Fruit fly (Drosophila melanogaster) whole organism, embryonic: Measurements from ENCODE around the gene Mob3.

Experiments used
- Blimp-1 ChIP-seq: fragments of 200-800 bp; sonication (Bioruptor generic); optimal IDR thresholded peaks from 3 replicates; lab custom pipeline; 2018; ENCODE audit warnings: missing biosample characterization, missing genetic modification characterization, mild to moderate bottlenecking, moderate library complexity, missing genetic modification reagents
- CG10462 ChIP-seq: fragments of 200-800 bp; sonication (Bioruptor generic); optimal IDR thresholded peaks from 2 replicates; lab custom pipeline; 2016; ENCODE audit warnings: missing biosample characterization, missing genetic modification characterization
- CG11247 ChIP-seq: fragments of 200-800 bp; sonication (Bioruptor generic); IDR thresholded peaks from 2 replicates; pipeline ENCODE4 v1.3.6; 2022; ENCODE audit warnings: missing biosample characterization, missing genetic modification characterization
- CG12155 ChIP-seq: fragments of 200-800 bp; sonication (Bioruptor generic); optimal IDR thresholded peaks from 3 replicates; lab custom pipeline; 2016; ENCODE audit warnings: missing biosample characterization, missing genetic modification characterization
- CG13424 ChIP-seq: fragments of 200-800 bp; sonication (Bioruptor generic); optimal IDR thresholded peaks from 2 replicates; lab custom pipeline; 2019; ENCODE audit warnings: missing biosample characterization, mild to moderate bottlenecking, missing genetic modification characterization, moderate library complexity
- CG15479 ChIP-seq: fragments of 200-800 bp; sonication (Bioruptor generic); optimal IDR thresholded peaks from 3 replicates; lab custom pipeline; 2019; ENCODE audit warnings: missing biosample characterization, mild to moderate bottlenecking, missing genetic modification characterization, moderate library complexity
- CG1602 ChIP-seq: fragments of 200-800 bp; sonication (Bioruptor generic); optimal IDR thresholded peaks from 3 replicates; lab custom pipeline; 2016; ENCODE audit warnings: missing biosample characterization, missing genetic modification characterization
- CG17568 ChIP-seq: fragments of 200-800 bp; sonication (Bioruptor generic); optimal IDR thresholded peaks from 2 replicates; lab custom pipeline; 2018; ENCODE audit warnings: missing biosample characterization, mild to moderate bottlenecking, missing genetic modification characterization, moderate library complexity
- CG17829 ChIP-seq: fragments of 200-800 bp; optimal IDR thresholded peaks from 2 replicates; lab custom pipeline; 2019; ENCODE audit warnings: missing biosample characterization, mild to moderate bottlenecking, missing genetic modification characterization, moderate library complexity
- CG2129 ChIP-seq: fragments of 200-800 bp; sonication (Bioruptor generic); IDR thresholded peaks from 2 replicates; pipeline ENCODE4 v1.3.6; 2022; ENCODE audit warnings: missing biosample characterization, missing genetic modification characterization; ENCODE audit not compliant: partially characterized antibody
- CG2199 ChIP-seq: fragments of 200-800 bp; sonication (Bioruptor generic); IDR thresholded peaks from 3 replicates; pipeline ENCODE4 v1.3.6; 2022; ENCODE audit warnings: missing biosample characterization, missing genetic modification characterization
- CG2202 ChIP-seq: fragments of 200-800 bp; sonication (Bioruptor generic); optimal IDR thresholded peaks from 2 replicates; lab custom pipeline; 2018; ENCODE audit warnings: missing biosample characterization, mild to moderate bottlenecking, missing genetic modification characterization
- CG2678 ChIP-seq: fragments of 200-800 bp; sonication (Bioruptor generic); optimal IDR thresholded peaks from 3 replicates; lab custom pipeline; 2019; ENCODE audit warnings: missing biosample characterization, mild to moderate bottlenecking, missing genetic modification characterization, moderate library complexity
- CG32532 ChIP-seq: fragments of 200-800 bp; sonication (Bioruptor generic); IDR thresholded peaks from 2 replicates; pipeline ENCODE4 v1.3.6; 2022; ENCODE audit warnings: missing biosample characterization, missing genetic modification characterization
- CG34224 ChIP-seq: fragments of 200-800 bp; sonication (Bioruptor generic); IDR thresholded peaks from 3 replicates; pipeline ENCODE4 v1.3.6; 2022; ENCODE audit warnings: missing biosample characterization, missing genetic modification characterization; ENCODE audit not compliant: partially characterized antibody
- CG4707 ChIP-seq: fragments of 200-800 bp; sonication (Bioruptor generic); optimal IDR thresholded peaks from 2 replicates; lab custom pipeline; 2018; ENCODE audit warnings: missing biosample characterization, mild to moderate bottlenecking, missing genetic modification characterization, moderate library complexity
- CG8089 ChIP-seq: fragments of 200-800 bp; sonication (Bioruptor generic); optimal IDR thresholded peaks from 3 replicates; lab custom pipeline; 2016; ENCODE audit warnings: missing biosample characterization, missing genetic modification characterization
- Dll ChIP-seq: fragments of 200-800 bp; sonication (Bioruptor generic); IDR thresholded peaks from 4 replicates; pipeline ENCODE4 v1.3.6; 2022; ENCODE audit warnings: missing biosample characterization, missing genetic modification characterization; ENCODE audit not compliant: partially characterized antibody
- Drgx ChIP-seq: fragments of 200-800 bp; sonication (Bioruptor generic); IDR thresholded peaks from 2 replicates; pipeline ENCODE4 v1.3.6; 2022; ENCODE audit warnings: missing biosample characterization, missing genetic modification characterization
- E2f2 ChIP-seq: fragments of 200-800 bp; sonication (Bioruptor generic); IDR thresholded peaks from 2 replicates; pipeline ENCODE4 v1.3.6; 2022; ENCODE audit warnings: missing biosample characterization, missing genetic modification characterization
- Ets65A ChIP-seq: fragments of 200-800 bp; sonication (Bioruptor generic); peaks from one replicate; lab custom pipeline; 2016; ENCODE audit warnings: missing biosample characterization, missing genetic modification characterization
- Ets97D ChIP-seq: fragments of 200-800 bp; sonication (Bioruptor generic); optimal IDR thresholded peaks from 3 replicates; lab custom pipeline; 2016; ENCODE audit warnings: missing biosample characterization, missing genetic modification characterization
- Gsc ChIP-seq: fragments of 200-800 bp; sonication (Bioruptor generic); IDR thresholded peaks from 2 replicates; pipeline ENCODE4 v1.3.6; 2022; ENCODE audit warnings: missing biosample characterization, missing genetic modification characterization
- Hr78 ChIP-seq, 2 experiments: fragments of 200-800 bp in 1 of 2; fragments of >200 bp in 1 of 2; sonication (Bioruptor generic) in 1 of 2; optimal IDR thresholded peaks; 2 replicates each; lab custom pipeline; 2017 to 2019; ENCODE audit warnings: missing biosample characterization in 2 of 2, missing genetic modification characterization in 2 of 2, mild to moderate bottlenecking in 1 of 2, moderate library complexity in 1 of 2
- Neu2 ChIP-seq: fragments of 200-800 bp; sonication (Bioruptor generic); optimal IDR thresholded peaks from 3 replicates; lab custom pipeline; 2016; ENCODE audit warnings: missing biosample characterization, missing genetic modification characterization, borderline replicate concordance
- Oli ChIP-seq: fragments of 200-800 bp; sonication (Bioruptor generic); optimal IDR thresholded peaks from 2 replicates; lab custom pipeline; 2018; ENCODE audit warnings: missing biosample characterization, mild to moderate bottlenecking, missing genetic modification characterization, moderate library complexity
- Sry-β ChIP-seq: fragments of 200-800 bp; sonication (Bioruptor generic); optimal IDR thresholded peaks from 2 replicates; lab custom pipeline; 2018; ENCODE audit warnings: missing biosample characterization, mild to moderate bottlenecking, missing genetic modification characterization, moderate library complexity
- YL-1 ChIP-seq: fragments of 200-800 bp; sonication (Bioruptor generic); optimal IDR thresholded peaks from 3 replicates; lab custom pipeline; 2017; ENCODE audit warnings: missing biosample characterization, mild to moderate bottlenecking, missing genetic modification characterization
- al ChIP-seq: fragments of 200-800 bp; sonication (Bioruptor generic); IDR thresholded peaks from 2 replicates; pipeline ENCODE4 v1.3.6; 2022; ENCODE audit warnings: missing biosample characterization, missing genetic modification characterization
- bigmax ChIP-seq: fragments of 200-800 bp; sonication (Bioruptor generic); optimal IDR thresholded peaks from 2 replicates; lab custom pipeline; 2018; ENCODE audit warnings: missing biosample characterization, mild to moderate bottlenecking, missing genetic modification characterization
- cad ChIP-seq: fragments of >200 bp; optimal IDR thresholded peaks from 2 replicates; lab custom pipeline; 2017; ENCODE audit warnings: missing biosample characterization, missing genetic modification characterization
- chn ChIP-seq: fragments of 200-800 bp; sonication (Bioruptor generic); optimal IDR thresholded peaks from 2 replicates; lab custom pipeline; 2016; ENCODE audit warnings: missing biosample characterization, missing genetic modification characterization
- dysf ChIP-seq: fragments of 200-800 bp; sonication (Bioruptor generic); IDR thresholded peaks from 3 replicates; pipeline ENCODE4 v1.3.6; 2022; ENCODE audit warnings: missing biosample characterization, missing genetic modification characterization
- ewg ChIP-seq: fragments of 200-800 bp; sonication (Bioruptor generic); optimal IDR thresholded peaks from 3 replicates; lab custom pipeline; 2017; ENCODE audit warnings: mild to moderate bottlenecking, missing biosample characterization, missing genetic modification reagents, missing genetic modification characterization
- fd64A ChIP-seq: fragments of 200-800 bp; sonication (Bioruptor generic); optimal IDR thresholded peaks from 3 replicates; lab custom pipeline; 2018; ENCODE audit warnings: missing biosample characterization, mild to moderate bottlenecking, missing genetic modification characterization
- h ChIP-seq: fragments of >200 bp; optimal IDR thresholded peaks from 2 replicates; lab custom pipeline; 2017
- lola ChIP-seq, 3 experiments: fragments of >200 bp in 2 of 3; fragments of 200-800 bp in 1 of 3; sonication (Bioruptor generic) in 1 of 3; optimal IDR thresholded peaks; 2 replicates each; lab custom pipeline; 2017 to 2019; ENCODE audit warnings: missing biosample characterization in 3 of 3, missing genetic modification characterization in 3 of 3, mild to moderate bottlenecking in 1 of 3, moderate library complexity in 1 of 3
- luna ChIP-seq: fragments of 200-800 bp; sonication (Bioruptor generic); optimal IDR thresholded peaks from 2 replicates; lab custom pipeline; 2016; ENCODE audit warnings: missing biosample characterization, missing genetic modification characterization
- maf-S ChIP-seq: fragments of 200-800 bp; sonication (Bioruptor generic); optimal IDR thresholded peaks from 2 replicates; lab custom pipeline; 2016; ENCODE audit warnings: missing biosample characterization, missing genetic modification characterization
- otp ChIP-seq: fragments of 200-800 bp; sonication (Bioruptor generic); IDR thresholded peaks from 3 replicates; pipeline ENCODE4, ENCODE4 v1.3.6; 2022; ENCODE audit warnings: missing biosample characterization, missing genetic modification characterization
- prd ChIP-seq, 3 experiments: fragments of >200 bp in 2 of 3; fragments of 200-800 bp in 1 of 3; sonication (Bioruptor generic) in 1 of 3; optimal IDR thresholded peaks in 2 of 3; IDR thresholded peaks in 1 of 3; 2 replicates in 2 of 3; 3 replicates in 1 of 3; pipeline versions ENCODE4 v1.3.6 to Lab custom; 2017 to 2022; ENCODE audit warnings: missing biosample characterization in 1 of 3, missing genetic modification characterization in 1 of 3
- slou ChIP-seq: fragments of 200-800 bp; sonication (Bioruptor generic); optimal IDR thresholded peaks from 3 replicates; lab custom pipeline; 2016; ENCODE audit warnings: missing biosample characterization, missing genetic modification characterization
- so ChIP-seq: fragments of 200-800 bp; sonication (Bioruptor generic); IDR thresholded peaks from 3 replicates; pipeline ENCODE4 v1.3.6; 2022; ENCODE audit warnings: missing biosample characterization, missing genetic modification characterization
- stwl ChIP-seq: fragments of 200-800 bp; sonication (Bioruptor generic); optimal IDR thresholded peaks from 3 replicates; lab custom pipeline; 2018; ENCODE audit warnings: missing biosample characterization, mild to moderate bottlenecking, missing genetic modification characterization, moderate library complexity
- tin ChIP-seq: fragments of 200-800 bp; sonication (Bioruptor generic); optimal IDR thresholded peaks from 3 replicates; lab custom pipeline; 2016; ENCODE audit warnings: missing biosample characterization, missing genetic modification characterization
- tll ChIP-seq, 2 experiments: fragments of 200-800 bp in 1 of 2; fragments of >200 bp in 1 of 2; sonication (Bioruptor generic) in 1 of 2; optimal IDR thresholded peaks; 2 replicates each; lab custom pipeline; 2017 to 2019; ENCODE audit warnings: missing biosample characterization in 2 of 2, missing genetic modification characterization in 2 of 2, mild to moderate bottlenecking in 1 of 2, moderate library complexity in 1 of 2
- twi ChIP-seq: fragments of 200-800 bp; optimal IDR thresholded peaks from 2 replicates; lab custom pipeline; 2019; ENCODE audit warnings: missing biosample characterization, mild to moderate bottlenecking, missing genetic modification characterization, moderate library complexity

Mob3 gene

DNA sequence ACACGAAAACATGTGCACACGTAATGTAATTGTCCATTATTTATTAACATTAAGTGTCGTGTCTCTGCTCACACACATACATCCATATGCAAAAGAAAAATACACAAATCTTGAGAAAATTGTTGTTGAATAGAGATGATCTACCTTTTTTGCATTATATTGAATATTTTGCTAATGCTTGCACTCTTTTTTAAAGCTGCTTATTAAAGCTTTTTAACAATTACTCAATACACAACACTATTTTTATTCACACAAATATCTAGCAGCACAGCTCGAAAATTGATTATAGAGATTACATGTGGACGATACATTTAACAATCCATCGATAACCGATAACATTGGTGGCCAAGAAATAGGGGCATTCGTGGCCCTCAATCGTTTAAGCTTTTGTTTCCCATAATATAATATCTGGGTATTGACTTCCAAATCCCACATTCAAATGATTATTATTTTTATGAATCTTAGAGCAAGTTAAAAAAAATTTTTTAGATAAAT is 27.0 kb downstream of the Mob3 start, which contains the start of gene Ufd4 (continued):
- TF ChIP-seq cad (GFP tag; lab: Kevin White, UChicago) (no peak), Hr78 (GFP tag; optimal IDR thresholded peaks at IDR 0.05; lab: Kevin White, UChicago) (no peak), Ets65A (GFP tag; lab: Kevin White, UChicago) (no peak), Gsc (no peak), CG32532 (no peak; the same call in 1 of the 2 replicates), fd64A (GFP tag; lab: Kevin White, UChicago) (no peak), Ets97D (GFP tag; lab: Kevin White, UChicago) (peak; percentile 50), otp (no peak), Sry-β (GFP tag; lab: Kevin White, UChicago) (peak; percentile 15), CG8089 (GFP tag; lab: Kevin White, UChicago) (peak; percentile 14), Blimp-1 (GFP tag; lab: Kevin White, UChicago) (no peak), twi (tag; lab: Kevin White, UChicago) (no peak), CG2199 (GFP tag; lab: Robert Waterston, UW) (0 out of 3 replicates have a peak, but pooled peaks have one; percentile 7), so (no peak; the same call in 2 of the 3 replicates), Drgx (no peak), CG17568 (GFP tag; lab: Kevin White, UChicago) (no peak), CG17829 (peak; percentile 83), CG2202 (peak; percentile 0), CG2129 (no peak), CG1602 (peak; percentile 46), Dll (peak; percentile 56; the same call in 2 of the 4 replicates), al (GFP tag; lab: Robert Waterston, UW) (no peak), slou (GFP tag; lab: Kevin White, UChicago) (no peak), Neu2 (no peak), CG34224 (GFP tag; lab: Robert Waterston, UW) (peak; percentile 17; the same call in 1 of the 3 replicates), stwl (tag; lab: Kevin White, UChicago) (peak; percentile 75), CG10462 (no peak), chn (peak; percentile 72), CG13424 (tag; lab: Kevin White, UChicago) (peak; percentile 73), dysf (GFP tag; lab: Robert Waterston, UW) (no peak; the same call in 2 of the 3 replicates), CG4707 (no peak), CG12155 (GFP tag; lab: Kevin White, UChicago) (peak; percentile 57), YL-1 (GFP tag; lab: Kevin White, UChicago) (peak; percentile 37), ewg (GFP tag; lab: Kevin White, UChicago) (no peak), E2f2 (GFP tag; lab: Robert Waterston, UW) (peak; percentile 33; the same call in 1 of the 2 replicates), CG11247 (GFP tag; lab: Robert Waterston, UW) (no peak), prd (optimal IDR thresholded peaks at IDR 0.05; lab: Kevin White, UChicago) (no peak), prd (GFP tag; IDR thresholded peaks at IDR 0.05; lab: Robert Waterston, UW) (peak; percentile 75; the same call in 2 of the 3 replicates), tll (GFP tag; optimal IDR thresholded peaks at IDR 0.05; lab: Kevin White, UChicago) (no peak), lola (GFP tag; optimal IDR thresholded peaks at IDR 0.05; lab: Kevin White, UChicago) (peak in 1 of 3 experiments; percentile 66), CG2678 (tag; lab: Kevin White, UChicago) (no peak), luna (no peak), tin (GFP tag; lab: Kevin White, UChicago) (peak; percentile 68), CG15479 (no peak), Oli (tag; lab: Kevin White, UChicago) (no peak), h (lab: Kevin White, UChicago) (no peak), maf-S (GFP tag; lab: Kevin White, UChicago) (peak; percentile 54), bigmax (GFP tag; lab: Kevin White, UChicago) (no peak)
